Worm (Caenorhabditis elegans): Measurements from ENCODE around the gene T05C12.4.

T05C12.4 gene

DNA sequence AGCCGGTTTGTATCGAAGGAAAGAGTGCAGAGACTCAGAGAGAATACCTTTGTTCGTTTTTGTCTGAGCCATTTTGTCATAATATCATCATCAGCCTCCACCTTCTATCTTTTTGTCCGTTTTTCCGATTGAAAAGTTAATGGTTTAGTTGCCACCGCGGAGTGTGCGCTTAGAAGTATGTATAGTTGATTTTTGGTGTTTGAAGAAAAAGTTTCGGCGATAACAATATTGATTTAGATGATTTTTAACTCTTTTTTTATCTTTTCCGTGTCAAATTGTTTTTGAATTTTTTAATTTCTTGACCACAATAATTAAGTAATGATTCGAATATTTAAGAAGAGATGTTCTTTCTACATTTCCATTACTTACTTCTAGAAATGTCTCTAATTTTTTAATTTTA is 25.4 kb upstream of the T05C12.4 start:
- TF ChIP-seq hpl-2 (GFP tag; optimal IDR thresholded peaks at IDR 0.05) = no peak
- TF ChIP-seq fkh-10 (GFP tag; optimal IDR thresholded peaks at IDR 0.05) = no peak
- TF ChIP-seq efl-1 (optimal IDR thresholded peaks at IDR 0.05) = no peak
- TF ChIP-seq efl-1 (GFP tag; optimal IDR thresholded peaks at IDR 0.05 in 1 of 2) = peak in 1 of 2 experiments; percentile 79
- TF ChIP-seq nhr-19 (GFP tag; conservative IDR thresholded peaks at IDR 0.05) = no peak
- no peak for TF ChIP-seq nhr-90 (tag; optimal IDR thresholded peaks at IDR 0.05; ENCODE audit: poor library complexity)
- no peak for TF ChIP-seq fkh-4 (tag; optimal IDR thresholded peaks at IDR 0.05; ENCODE audit: borderline replicate concordance)
- TF ChIP-seq elt-2 (tag; optimal IDR thresholded peaks at IDR 0.05) = peak; percentile 30
- no peak for TF ChIP-seq efl-3 (GFP tag; optimal IDR thresholded peaks at IDR 0.05)
- TF ChIP-seq vab-15 (tag; optimal IDR thresholded peaks at IDR 0.05) = no peak
- TF ChIP-seq nhr-71 (tag; optimal IDR thresholded peaks at IDR 0.05) = no peak
- TF ChIP-seq ceh-8 (GFP tag; optimal IDR thresholded peaks at IDR 0.05) = no peak
- TF ChIP-seq grh-1 (GFP tag; IDR thresholded peaks at IDR 0.05) = no peak

DNA sequence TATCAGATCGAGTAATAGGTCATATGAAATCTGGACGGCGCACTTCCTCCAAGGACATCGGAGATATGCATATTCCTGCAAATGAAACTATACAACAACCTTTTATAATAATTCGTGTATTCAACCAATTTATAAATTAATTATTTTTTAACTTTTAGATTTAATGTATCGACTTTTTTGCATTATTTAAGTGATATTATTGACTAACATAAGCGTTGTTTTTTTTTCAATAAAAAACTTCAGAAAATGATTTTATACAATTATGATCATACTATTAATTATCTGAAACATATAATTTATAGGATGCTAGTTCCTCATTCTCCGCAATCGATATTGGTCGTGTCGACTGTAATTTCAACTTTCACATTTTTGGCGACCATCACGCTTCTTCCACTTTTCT is 23.9 kb upstream of the T05C12.4 start, which contains the start of gene col-76:
col-76 (plus strand) TSS at position 301 of the 400 bp plus-strand sequence.
- TF ChIP-seq mdl-1 (tag; optimal IDR thresholded peaks at IDR 0.05) = no peak
- TF ChIP-seq unc-98 (GFP tag; IDR thresholded peaks at IDR 0.05) = no peak
- TF ChIP-seq nhr-20 (tag; optimal IDR thresholded peaks at IDR 0.05) = no peak
- TF ChIP-seq nhr-47 (tag; optimal IDR thresholded peaks at IDR 0.05) = no peak
- no peak for TF ChIP-seq aly-2 (tag; optimal IDR thresholded peaks at IDR 0.05)
- no peak for TF ChIP-seq tlp-1 (tag; optimal IDR thresholded peaks at IDR 0.05)
- no peak for TF ChIP-seq aha-1 (tag; optimal IDR thresholded peaks at IDR 0.05)
- TF ChIP-seq lin-13 (GFP tag; optimal IDR thresholded peaks at IDR 0.05) = no peak
- no peak for TF ChIP-seq ceh-82 (tag; optimal IDR thresholded peaks at IDR 0.05)
- TF ChIP-seq unc-62 (GFP tag; optimal IDR thresholded peaks at IDR 0.05) = no peak
- no peak for TF ChIP-seq egl-13 (tag; optimal IDR thresholded peaks at IDR 0.05)
- no peak for TF ChIP-seq unc-130 (tag; optimal IDR thresholded peaks at IDR 0.05)
- TF ChIP-seq lin-14 (GFP tag; optimal IDR thresholded peaks at IDR 0.05) = no peak
- no peak for TF ChIP-seq mab-9 (GFP tag; IDR thresholded peaks at IDR 0.05)

DNA sequence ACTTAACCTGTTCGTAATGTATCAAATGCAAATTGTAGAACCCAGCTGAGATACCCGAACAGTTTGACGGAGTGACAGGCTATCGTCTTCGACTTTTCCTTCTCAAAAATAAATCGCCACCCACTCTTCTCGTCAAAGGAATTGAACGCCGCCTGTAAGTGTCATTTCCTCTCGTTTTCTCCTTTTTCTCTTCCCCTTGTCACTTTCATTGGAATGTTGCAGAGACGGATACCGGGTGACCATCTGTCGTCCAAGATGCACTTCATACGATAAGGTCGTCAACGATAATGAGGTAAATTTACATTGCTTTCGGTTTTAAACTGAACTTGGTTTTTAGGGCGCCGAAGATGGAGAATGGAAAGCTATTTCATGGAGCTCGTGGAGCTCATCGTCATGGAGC is 19.6 kb upstream of the T05C12.4 start:
- TF ChIP-seq ceh-82 (tag; optimal IDR thresholded peaks at IDR 0.05) (no peak), zag-1 (tag; optimal IDR thresholded peaks at IDR 0.05) (no peak), nhr-85 (tag) (peak; percentile 30), blmp-1 (tag; optimal IDR thresholded peaks at IDR 0.05) (peak; percentile 100), elt-3 (tag; optimal IDR thresholded peaks at IDR 0.05) (peak in 1 of 6 experiments; percentile 27), efl-1 (optimal IDR thresholded peaks at IDR 0.05) (no peak), efl-1 (GFP tag; optimal IDR thresholded peaks at IDR 0.05 in 1 of 2) (no peak), nhr-77 (tag; optimal IDR thresholded peaks at IDR 0.05) (no peak), dpl-1 (GFP tag; optimal IDR thresholded peaks at IDR 0.05) (no peak), ztf-11 (tag; optimal IDR thresholded peaks at IDR 0.05) (no peak), irx-1 (tag; optimal IDR thresholded peaks at IDR 0.05) (no peak), jun-1 (tag; optimal IDR thresholded peaks at IDR 0.05) (no peak), snpc-4 (tag; optimal IDR thresholded peaks at IDR 0.05) (no peak), lin-14 (GFP tag; optimal IDR thresholded peaks at IDR 0.05) (peak; percentile 34)

ce11 chrII:8198503-8198902 is 18.3 kb upstream of the T05C12.4 start, which contains the start of gene qua-1:
TSS of gene qua-1 (plus strand) at chrII:8198803.
- no peak for TF ChIP-seq grh-1 (GFP tag; IDR thresholded peaks at IDR 0.05)
- TF ChIP-seq sptf-1 (tag; optimal IDR thresholded peaks at IDR 0.05) = no peak

Data from whole organism, L1 larva.